Worm (Caenorhabditis elegans) whole organism, L1 larva: ENCODE data around the gene C09G5.7.

Experiments
- C16A3.4 ChIP-seq: fragments of 150-350 bp; optimal IDR thresholded peaks from 2 replicates; lab custom pipeline; 2014; ENCODE audit warnings: missing biosample characterization, missing genetic modification characterization
- alr-1 ChIP-seq: fragments of 200-800 bp; sonication (Bioruptor generic); optimal IDR thresholded peaks from 2 replicates; lab custom pipeline; 2018; ENCODE audit warnings: borderline replicate concordance, mild to moderate bottlenecking, missing genetic modification characterization, missing compliant biosample characterization
- efl-1 ChIP-seq, 4 experiments: fragments of 150-350 bp; optimal IDR thresholded peaks in 3 of 4; peaks in 1 of 4; 1 replicate in 1 of 4; 2 replicates in 3 of 4; lab custom pipeline; 2014; ENCODE audit warnings: missing biosample characterization in 2 of 4, missing genetic modification characterization in 2 of 4, missing genetic modification reagents in 2 of 4
- fkh-10 ChIP-seq: sonication (generic microtip); optimal IDR thresholded peaks from 2 replicates; lab custom pipeline; 2017; ENCODE audit warnings: missing biosample characterization, missing genetic modification reagents, missing genetic modification characterization
- lin-13 ChIP-seq: fragments of 150-350 bp; optimal IDR thresholded peaks from 2 replicates; lab custom pipeline; 2014; ENCODE audit warnings: missing biosample characterization, missing genetic modification reagents, missing genetic modification characterization
- lin-15B ChIP-seq: fragments of 150-350 bp; sonication (generic microtip); optimal IDR thresholded peaks from 3 replicates; lab custom pipeline; 2014; ENCODE audit warnings: missing biosample characterization, missing genetic modification characterization
- mab-9 ChIP-seq: fragments of 200-800 bp; sonication (Bioruptor generic); IDR thresholded peaks from 2 replicates; pipeline ENCODE4 v1.3.6; 2022; ENCODE audit warnings: missing genetic modification reagents, missing genetic modification characterization, missing compliant biosample characterization
- snpc-4 ChIP-seq: fragments of 150-350 bp; optimal IDR thresholded peaks from 2 replicates; lab custom pipeline; 2014; ENCODE audit warnings: missing biosample characterization, missing genetic modification characterization
- swsn-7 ChIP-seq: sonication (generic microtip); optimal IDR thresholded peaks from 2 replicates; lab custom pipeline; 2016; ENCODE audit warnings: missing genetic modification characterization, missing compliant biosample characterization
- unc-62 ChIP-seq: fragments of 150-350 bp; optimal IDR thresholded peaks from 2 replicates; lab custom pipeline; 2014; ENCODE audit warnings: missing biosample characterization, missing genetic modification reagents, missing genetic modification characterization
- unc-86 ChIP-seq: sonication (generic microtip); optimal IDR thresholded peaks from 2 replicates; lab custom pipeline; 2016; ENCODE audit warnings: missing genetic modification characterization, missing compliant biosample characterization

DNA sequence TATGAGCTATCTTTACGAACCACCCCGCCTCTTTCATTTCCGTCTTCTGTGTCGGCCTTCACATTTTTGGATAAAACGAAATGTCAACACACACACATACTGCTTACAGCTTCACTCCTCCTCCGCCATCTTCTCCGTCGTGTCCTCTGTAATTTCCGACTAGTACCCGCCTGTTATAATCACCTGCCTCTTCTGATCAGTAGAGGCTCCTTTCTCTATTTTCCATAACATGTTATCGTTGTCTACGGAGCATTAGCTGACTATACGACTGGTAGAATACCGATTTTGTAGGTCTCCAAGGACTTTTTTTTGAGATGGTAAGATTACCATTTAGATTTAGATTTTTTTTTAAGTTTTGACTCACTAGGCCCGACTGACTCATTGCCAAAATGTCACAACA lies 29.7 kb upstream of the C09G5.7 start:
- TF ChIP-seq unc-86: no peak
- no peak for TF ChIP-seq efl-1 (optimal IDR thresholded peaks at IDR 0.05; lab: Kevin White, UChicago)
- peak in 1 of 2 experiments; percentile 9 for TF ChIP-seq efl-1 (GFP tag; optimal IDR thresholded peaks at IDR 0.05 in 1 of 2; lab: Kevin White, UChicago)
- no peak for TF ChIP-seq fkh-10
- TF ChIP-seq snpc-4 (tag; lab: Kevin White, UChicago): no peak
- TF ChIP-seq lin-13 (GFP tag; lab: Kevin White, UChicago): no peak
- TF ChIP-seq C16A3.4 (tag; lab: Kevin White, UChicago): no peak
- TF ChIP-seq lin-15B (tag; lab: Kevin White, UChicago): no peak
- no peak for TF ChIP-seq alr-1 (tag; lab: Kevin White, UChicago)
- TF ChIP-seq mab-9: no peak
- no peak for TF ChIP-seq swsn-7 (tag; lab: Kevin White, UChicago)
- no peak for TF ChIP-seq unc-62 (GFP tag; lab: Kevin White, UChicago)
